Fruit fly (Drosophila melanogaster): ENCODE results near the gene RhoL.

Gene RhoL

DNA sequence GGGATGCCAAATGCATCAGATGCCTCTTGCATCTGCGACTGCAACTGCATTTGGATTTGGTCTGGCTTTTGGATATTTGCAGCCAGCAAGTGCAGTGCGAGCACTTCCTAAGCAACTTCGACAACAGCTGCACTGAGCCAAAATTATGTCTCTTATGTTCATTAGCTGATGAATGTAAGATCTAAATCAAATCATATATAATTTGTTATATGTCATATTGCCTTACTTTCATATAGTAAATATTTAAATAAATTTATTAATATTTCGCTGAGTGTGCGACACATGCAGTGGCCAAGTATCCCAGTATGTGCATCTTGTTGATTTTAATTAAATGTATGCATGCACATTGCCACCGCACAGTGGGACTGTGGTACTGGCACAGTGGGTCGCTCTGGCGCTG is 22.0 kb downstream of the RhoL start:
- TF ChIP-seq gl (tag; optimal IDR thresholded peaks at IDR 0.05) (no peak), EcR (GFP tag; optimal IDR thresholded peaks at IDR 0.05) (no peak), fd96Ca (GFP tag; IDR thresholded peaks at IDR 0.05) (peak; percentile 74), CG9948 (tag; optimal IDR thresholded peaks at IDR 0.05) (no peak), CG10348 (GFP tag; IDR thresholded peaks at IDR 0.05) (no peak), CG4496 (GFP tag; IDR thresholded peaks at IDR 0.05) (peak; percentile 78), CG12605 (GFP tag; IDR thresholded peaks at IDR 0.05) (peak; percentile 31; the same call in 1 of the 2 replicates), CG8159 (tag; optimal IDR thresholded peaks at IDR 0.05) (no peak), Pif1A (GFP tag; optimal IDR thresholded peaks at IDR 0.05) (no peak), CG15710 (tag; optimal IDR thresholded peaks at IDR 0.05) (no peak), CG14655 (GFP tag; optimal IDR thresholded peaks at IDR 0.05) (peak; percentile 71), rn (GFP tag; IDR thresholded peaks at IDR 0.05) (peak; percentile 32; the same call in 1 of the 2 replicates), CG17806 (tag; optimal IDR thresholded peaks at IDR 0.05) (no peak), Pif1B (GFP tag; optimal IDR thresholded peaks at IDR 0.05) (peak; percentile 23), D1 (tag; optimal IDR thresholded peaks at IDR 0.05) (no peak), Ets98B (GFP tag; IDR thresholded peaks at IDR 0.05) (peak; percentile 78), CG34367 (tag; optimal IDR thresholded peaks at IDR 0.05) (no peak), Snoo (tag; optimal IDR thresholded peaks at IDR 0.05) (no peak), CG32121 (GFP tag; IDR thresholded peaks at IDR 0.05) (peak; percentile 68; the same call in 1 of the 2 replicates), CG8301 (tag; optimal IDR thresholded peaks at IDR 0.05) (peak; percentile 54), CG13204 (GFP tag; optimal IDR thresholded peaks at IDR 0.05) (no peak)

DNA sequence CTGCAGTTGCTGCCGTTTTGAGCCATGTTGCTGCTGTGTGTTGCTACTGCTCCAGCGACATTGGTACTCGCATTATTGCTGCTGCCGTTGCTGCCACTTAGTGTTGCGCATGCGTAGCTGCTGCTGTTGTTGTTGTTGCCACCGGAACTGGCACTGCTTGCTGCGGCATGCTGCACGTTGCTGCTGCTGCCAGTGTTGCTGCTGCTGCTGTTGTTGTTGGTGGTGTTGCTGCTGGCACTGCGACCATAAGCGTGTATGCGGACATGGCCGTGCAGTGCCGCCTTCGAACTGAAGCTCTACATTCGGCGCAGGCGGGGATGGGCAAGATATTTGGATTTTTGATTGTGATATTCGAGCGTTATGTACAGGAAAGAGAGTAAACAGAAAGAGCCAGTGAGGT is 34.3 kb downstream of the RhoL start:
- TF ChIP-seq CG9948 (tag; optimal IDR thresholded peaks at IDR 0.05) (no peak), Pif1B (GFP tag; optimal IDR thresholded peaks at IDR 0.05) (no peak), CG32121 (GFP tag; IDR thresholded peaks at IDR 0.05) (no peak), CG17806 (tag; optimal IDR thresholded peaks at IDR 0.05) (no peak), CG34367 (tag; optimal IDR thresholded peaks at IDR 0.05) (no peak), fd96Ca (GFP tag; IDR thresholded peaks at IDR 0.05) (no peak), CG12605 (GFP tag; IDR thresholded peaks at IDR 0.05) (no peak), D1 (tag; optimal IDR thresholded peaks at IDR 0.05) (no peak), CG15710 (tag; optimal IDR thresholded peaks at IDR 0.05) (no peak), CG8301 (tag; optimal IDR thresholded peaks at IDR 0.05) (no peak)

DNA sequence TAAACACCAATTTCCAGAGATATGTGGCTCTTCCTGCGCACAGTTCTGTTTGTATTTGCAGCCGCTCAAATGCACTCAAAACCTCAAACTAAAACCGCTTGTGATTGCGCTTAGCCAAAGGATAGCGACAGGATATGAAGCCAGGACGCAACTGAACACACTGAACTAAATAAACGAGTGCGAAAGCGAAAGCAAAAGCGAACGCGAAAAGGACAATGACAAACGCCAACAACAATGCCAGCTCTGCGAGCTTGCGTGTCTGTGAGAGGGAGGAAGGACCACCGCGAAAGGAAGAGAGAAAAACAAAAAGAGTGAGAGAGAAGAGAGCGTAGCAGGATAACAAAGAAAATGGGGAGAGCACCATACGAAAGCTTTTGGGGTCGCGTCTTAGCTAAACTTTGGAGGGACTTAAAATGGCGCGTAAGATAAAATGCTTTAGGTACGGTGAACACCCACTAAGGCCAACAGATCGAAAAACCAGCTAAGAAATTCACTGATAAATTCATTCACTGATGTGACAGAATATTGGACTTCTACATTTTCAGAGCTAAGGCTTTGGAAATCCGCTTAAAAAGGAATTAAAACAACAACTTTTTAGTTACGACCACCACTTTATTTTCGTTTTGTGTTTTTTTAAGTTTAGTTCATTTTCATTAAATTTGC is 41.8 kb downstream of the RhoL start, which contains the start of gene GstZ2:
GstZ2 (minus strand) TSS at position 165 of the 663 bp plus-strand sequence.
- TF ChIP-seq CG34367 (tag; optimal IDR thresholded peaks at IDR 0.05) (no peak), Pif1B (GFP tag; optimal IDR thresholded peaks at IDR 0.05) (no peak), gl (tag; optimal IDR thresholded peaks at IDR 0.05) (no peak), Snoo (tag; optimal IDR thresholded peaks at IDR 0.05) (no peak), CG17806 (tag; optimal IDR thresholded peaks at IDR 0.05) (no peak), CG32121 (GFP tag; IDR thresholded peaks at IDR 0.05) (no peak), CG8301 (tag; optimal IDR thresholded peaks at IDR 0.05) (no peak), CG10348 (GFP tag; IDR thresholded peaks at IDR 0.05) (no peak), CG15710 (tag; optimal IDR thresholded peaks at IDR 0.05) (no peak), CG9948 (tag; optimal IDR thresholded peaks at IDR 0.05) (no peak), CG4496 (GFP tag; IDR thresholded peaks at IDR 0.05) (no peak), Ets98B (GFP tag; IDR thresholded peaks at IDR 0.05) (no peak), CG12605 (GFP tag; IDR thresholded peaks at IDR 0.05) (no peak), CG13204 (GFP tag; optimal IDR thresholded peaks at IDR 0.05) (no peak), D1 (tag; optimal IDR thresholded peaks at IDR 0.05) (no peak)

- TF ChIP-seq Pif1B (GFP tag; optimal IDR thresholded peaks at IDR 0.05) (peak; percentile 10), Pif1A (GFP tag; optimal IDR thresholded peaks at IDR 0.05) (peak; percentile 49), fd96Ca (GFP tag; IDR thresholded peaks at IDR 0.05) (0 out of 3 replicates have a peak, but pooled peaks have one; percentile 20), CG32121 (GFP tag; IDR thresholded peaks at IDR 0.05) (peak; percentile 40; the same call in 1 of the 2 replicates), Ets98B (GFP tag; IDR thresholded peaks at IDR 0.05) (no peak), CG10348 (GFP tag; IDR thresholded peaks at IDR 0.05) (no peak), CG15710 (tag; optimal IDR thresholded peaks at IDR 0.05) (peak; percentile 64), CG34367 (tag; optimal IDR thresholded peaks at IDR 0.05) (peak; percentile 19), CG14655 (GFP tag; optimal IDR thresholded peaks at IDR 0.05) (peak; percentile 47), gl (tag; optimal IDR thresholded peaks at IDR 0.05) (no peak), CG9948 (tag; optimal IDR thresholded peaks at IDR 0.05) (peak; percentile 49), EcR (GFP tag; optimal IDR thresholded peaks at IDR 0.05) (peak; percentile 90)
Observed at dm6 chr3R:9459385-9460285, 42.7 kb downstream of the RhoL start.

dm6 chr3R:9456373-9456772 is 46.0 kb downstream of the RhoL start, which contains the start of gene GstZ1:
GstZ1 (minus strand) TSS chr3R:9456546.
- no peak for TF ChIP-seq CG9948 (tag; optimal IDR thresholded peaks at IDR 0.05)

DNA sequence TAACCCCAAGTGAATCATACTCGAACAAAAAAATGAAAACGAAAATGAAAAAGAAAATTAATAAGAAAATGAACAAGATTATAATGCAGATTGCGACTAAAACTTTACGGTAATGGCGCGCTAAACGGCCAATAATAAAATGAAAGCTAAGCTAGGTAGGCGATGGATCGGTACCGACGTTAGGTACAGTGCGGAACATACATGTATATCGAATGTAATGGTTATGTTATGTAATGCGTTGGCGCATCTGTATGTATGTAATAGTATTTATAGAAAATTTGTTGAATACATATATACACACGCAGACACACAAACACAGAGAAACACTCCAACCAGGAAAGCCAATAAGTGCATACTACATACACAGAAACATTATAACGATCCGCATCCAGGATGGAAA is 47.4 kb downstream of the RhoL start:
- TF ChIP-seq CG8301 (tag; optimal IDR thresholded peaks at IDR 0.05) (no peak), rn (GFP tag; IDR thresholded peaks at IDR 0.05) (no peak), CG15710 (tag; optimal IDR thresholded peaks at IDR 0.05) (no peak), CG12605 (GFP tag; IDR thresholded peaks at IDR 0.05) (no peak), EcR (GFP tag; optimal IDR thresholded peaks at IDR 0.05) (no peak), CG13204 (GFP tag; optimal IDR thresholded peaks at IDR 0.05) (no peak), Snoo (tag; optimal IDR thresholded peaks at IDR 0.05) (no peak), CG14655 (GFP tag; optimal IDR thresholded peaks at IDR 0.05) (no peak), Ets98B (GFP tag; IDR thresholded peaks at IDR 0.05) (no peak)

Data from whole organism, pupa.